Worm (Caenorhabditis elegans): Measurements from ENCODE around the gene Y53G8AR.9.

DNA sequence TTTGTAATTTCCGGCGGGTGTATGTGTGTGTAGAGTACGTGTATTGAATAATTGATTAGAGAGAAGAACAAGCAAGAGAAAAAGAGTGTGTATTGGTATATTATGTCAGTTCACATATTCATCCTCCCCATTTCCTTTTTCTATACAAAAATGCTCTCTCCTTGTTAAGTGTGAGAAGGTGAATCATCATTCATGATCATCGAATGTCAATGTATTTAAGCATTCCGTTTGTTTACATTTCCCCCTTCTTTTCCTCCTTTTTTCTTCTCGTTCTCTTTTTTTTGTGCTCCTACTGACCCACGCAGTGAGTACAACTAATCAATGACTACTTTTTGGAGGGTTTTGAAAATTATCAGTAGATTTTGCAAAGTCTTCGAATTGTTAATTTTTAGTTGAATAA, 22.4 kb upstream of the Y53G8AR.9 start:
- no peak for TF ChIP-seq lir-1 (GFP tag; conservative IDR thresholded peaks at IDR 0.05)
- no peak for TF ChIP-seq tbp1 (GFP tag; optimal IDR thresholded peaks at IDR 0.05)
- TF ChIP-seq ceh-91 (GFP tag; IDR thresholded peaks at IDR 0.05), result no peak
- no peak for TF ChIP-seq xnd-1 (tag; optimal IDR thresholded peaks at IDR 0.05)
- no peak for TF ChIP-seq madf-10 (tag; optimal IDR thresholded peaks at IDR 0.05)
- no peak for TF ChIP-seq nfyb-1 (GFP tag; IDR thresholded peaks at IDR 0.05)
- no peak for TF ChIP-seq snpc-4 (GFP tag; optimal IDR thresholded peaks at IDR 0.05)
- TF ChIP-seq snpc-4 (tag; optimal IDR thresholded peaks at IDR 0.05), result no peak
- TF ChIP-seq nfya-1 (tag; optimal IDR thresholded peaks at IDR 0.05; ENCODE audit: borderline replicate concordance, insufficient read depth), result no peak
- TF ChIP-seq nhr-27 (tag; optimal IDR thresholded peaks at IDR 0.05), result no peak
- TF ChIP-seq tlf-1 (GFP tag; optimal IDR thresholded peaks at IDR 0.05), result no peak
- TF ChIP-seq unc-62 (GFP tag; optimal IDR thresholded peaks at IDR 0.05), result no peak
- TF ChIP-seq tbx-9 (tag; optimal IDR thresholded peaks at IDR 0.05; ENCODE audit: borderline replicate concordance), result no peak
- no peak for TF ChIP-seq lin-35 (GFP tag; optimal IDR thresholded peaks at IDR 0.05)
